Worm (Caenorhabditis elegans) whole organism, early embryonic: ENCODE data around the gene H06I04.3.

ENCODE experiments used
- B0310.2 ChIP-seq: sonication (generic microtip); optimal IDR thresholded peaks from 2 replicates; lab custom pipeline; 2016; ENCODE audit warnings: mild to moderate bottlenecking, missing genetic modification characterization, missing compliant biosample characterization
- F13C5.2 ChIP-seq: sonication (generic microtip); optimal IDR thresholded peaks from 2 replicates; lab custom pipeline; 2017; ENCODE audit warnings: mild to moderate bottlenecking, missing genetic modification characterization, inconsistent platforms, missing compliant biosample characterization
- aly-1 ChIP-seq: sonication (generic microtip); optimal IDR thresholded peaks from 2 replicates; lab custom pipeline; 2016; ENCODE audit warnings: missing genetic modification characterization, missing compliant biosample characterization
- ama-1 ChIP-seq: fragments of 150-350 bp; optimal IDR thresholded peaks from 2 replicates; lab custom pipeline; 2014
- ceh-13 ChIP-seq: fragments of 200-800 bp; sonication (Bioruptor generic); optimal IDR thresholded peaks from 2 replicates; lab custom pipeline; 2018; ENCODE audit warnings: mild to moderate bottlenecking, missing genetic modification characterization, missing compliant biosample characterization
- ceh-36 ChIP-seq: sonication (generic microtip); optimal IDR thresholded peaks from 2 replicates; lab custom pipeline; 2016; ENCODE audit warnings: missing genetic modification characterization, inconsistent platforms, missing compliant biosample characterization
- ets-7 ChIP-seq: sonication (generic microtip); optimal IDR thresholded peaks from 2 replicates; lab custom pipeline; 2016; ENCODE audit warnings: missing genotype, missing genetic modification characterization, missing compliant biosample characterization
- flt-1 ChIP-seq: fragments of 200-800 bp; sonication (Bioruptor generic); IDR thresholded peaks from 2 replicates; pipeline ENCODE4 v1.3.6; 2022; ENCODE audit warnings: missing genetic modification characterization, missing compliant biosample characterization
- hmbx-1 ChIP-seq: sonication (generic microtip); optimal IDR thresholded peaks from 2 replicates; lab custom pipeline; 2016; ENCODE audit warnings: mild to moderate bottlenecking, missing genetic modification characterization, missing compliant biosample characterization
- hmg-4 ChIP-seq: fragments of 200-800 bp; sonication (Bioruptor generic); optimal IDR thresholded peaks from 2 replicates; lab custom pipeline; 2018; ENCODE audit warnings: mild to moderate bottlenecking, missing genetic modification characterization, missing compliant biosample characterization
- hnd-1 ChIP-seq: sonication (generic microtip); optimal IDR thresholded peaks from 2 replicates; lab custom pipeline; 2016; ENCODE audit warnings: missing genetic modification characterization, missing compliant biosample characterization
- pes-1 ChIP-seq: fragments of 200-800 bp; sonication (Bioruptor generic); IDR thresholded peaks from 2 replicates; pipeline ENCODE4 v1.3.6; 2022; ENCODE audit warnings: missing genetic modification reagents, missing genetic modification characterization, missing compliant biosample characterization
- scrt-1 ChIP-seq: fragments of 200-800 bp; sonication (Bioruptor generic); IDR thresholded peaks from 2 replicates; pipeline ENCODE4 v1.3.6; 2022; ENCODE audit warnings: missing genetic modification characterization, missing compliant biosample characterization
- sea-1 ChIP-seq: fragments of 200-800 bp; sonication (Bioruptor generic); conservative IDR thresholded peaks from 2 replicates; pipeline ENCODE4 v1.3.6; 2022; ENCODE audit warnings: missing genetic modification characterization, missing compliant biosample characterization
- tbx-11 ChIP-seq: fragments of 200-800 bp; sonication (Bioruptor generic); IDR thresholded peaks from 2 replicates; pipeline ENCODE4 v1.3.6; 2022; ENCODE audit warnings: missing genetic modification characterization, missing compliant biosample characterization
- tbx-37 ChIP-seq: fragments of 200-800 bp; sonication (Bioruptor generic); conservative IDR thresholded peaks from 2 replicates; pipeline ENCODE4 v1.3.6; 2022; ENCODE audit warnings: missing genetic modification reagents, missing genetic modification characterization, missing compliant biosample characterization
- tra-4 ChIP-seq: sonication (generic microtip); optimal IDR thresholded peaks from 2 replicates; lab custom pipeline; 2017; ENCODE audit warnings: missing genetic modification characterization, missing compliant biosample characterization

The H06I04.3 gene

DNA sequence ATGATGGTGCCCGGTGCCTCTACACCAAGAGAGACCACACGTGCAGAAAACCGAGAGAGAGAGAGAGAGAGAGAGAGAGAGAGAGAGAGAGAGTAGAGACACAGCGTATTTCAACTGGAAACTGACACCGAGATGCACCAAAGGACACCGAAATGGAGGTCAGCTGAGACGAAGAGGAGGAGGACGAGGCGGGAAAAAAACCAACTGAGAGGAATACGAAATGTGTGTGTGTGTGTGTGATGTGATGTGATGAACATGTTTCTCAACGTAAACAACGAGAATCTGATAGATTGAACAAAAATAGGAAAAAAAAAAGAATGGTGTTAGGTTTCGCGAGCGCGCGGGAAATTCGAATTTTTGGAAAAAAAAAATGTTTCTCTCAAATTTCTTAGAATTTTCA is 33.0 kb upstream of the H06I04.3 start:
- TF ChIP-seq F13C5.2 (tag; lab: Kevin White, UChicago) (no peak), pes-1 (GFP tag; lab: Robert Waterston, UW) (no peak), hmg-4 (GFP tag; lab: Kevin White, UChicago) (no peak), ceh-13 (GFP tag; lab: Kevin White, UChicago) (no peak), scrt-1 (no peak), sea-1 (GFP tag; lab: Robert Waterston, UW) (no peak), hmbx-1 (tag; lab: Kevin White, UChicago) (no peak)

DNA sequence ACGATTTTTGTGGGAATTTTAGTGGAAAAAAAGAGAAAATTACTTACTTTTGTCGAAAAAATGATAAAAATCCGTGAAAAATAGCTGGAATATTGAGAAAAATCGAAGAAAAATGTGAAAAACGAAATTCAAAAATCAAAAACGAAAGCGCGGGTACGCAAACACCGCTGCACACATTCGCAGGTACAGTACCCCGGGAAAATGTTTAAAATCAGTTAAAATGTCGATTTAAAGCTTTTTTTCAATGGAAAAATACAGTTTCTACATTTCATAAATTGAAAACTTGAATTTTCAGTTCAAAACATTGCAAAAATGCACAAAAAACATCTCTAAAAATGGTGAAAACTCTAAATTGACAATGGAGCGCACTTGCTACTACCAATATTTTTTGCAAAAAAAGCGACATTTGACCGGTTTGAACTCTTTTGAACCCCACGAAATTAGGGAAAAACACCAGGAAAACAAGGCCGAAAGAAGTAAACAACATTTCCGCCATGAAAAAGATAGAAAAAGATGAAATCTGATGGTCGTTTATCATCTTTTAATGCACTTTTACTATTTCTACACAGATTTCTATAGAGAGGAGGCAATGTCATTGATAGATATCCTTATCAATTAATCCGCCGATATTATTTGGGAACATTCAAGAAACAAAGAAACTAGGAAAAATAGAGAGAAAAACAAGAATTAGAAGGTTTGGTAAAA is 29.4 kb upstream of the H06I04.3 start, which contains the start of gene daf-2:
TSS of gene daf-2 (minus strand) at position 112 of the 705 bp plus-strand sequence.
- TF ChIP-seq aly-1 (tag; lab: Kevin White, UChicago), result no peak
- no peak for TF ChIP-seq ceh-36 (tag; lab: Kevin White, UChicago)
- TF ChIP-seq tbx-11, result no peak
- no peak for TF ChIP-seq pes-1 (GFP tag; lab: Robert Waterston, UW)
- no peak for TF ChIP-seq tbx-37
- TF ChIP-seq hmbx-1 (tag; lab: Kevin White, UChicago), result no peak
- TF ChIP-seq flt-1 (GFP tag; lab: Robert Waterston, UW), result no peak
- no peak for TF ChIP-seq tra-4 (tag; lab: Kevin White, UChicago)
- no peak for TF ChIP-seq B0310.2 (tag; lab: Kevin White, UChicago)
- TF ChIP-seq scrt-1, result no peak
- no peak for TF ChIP-seq hnd-1 (tag; lab: Kevin White, UChicago)
- TF ChIP-seq ama-1 (lab: Kevin White, UChicago), result no peak
- TF ChIP-seq F13C5.2 (tag; lab: Kevin White, UChicago), result no peak
- TF ChIP-seq ceh-13 (GFP tag; lab: Kevin White, UChicago), result no peak
- no peak for TF ChIP-seq ets-7 (tag; lab: Kevin White, UChicago)
- no peak for TF ChIP-seq hmg-4 (GFP tag; lab: Kevin White, UChicago)
- TF ChIP-seq sea-1 (GFP tag; lab: Robert Waterston, UW), result no peak

DNA sequence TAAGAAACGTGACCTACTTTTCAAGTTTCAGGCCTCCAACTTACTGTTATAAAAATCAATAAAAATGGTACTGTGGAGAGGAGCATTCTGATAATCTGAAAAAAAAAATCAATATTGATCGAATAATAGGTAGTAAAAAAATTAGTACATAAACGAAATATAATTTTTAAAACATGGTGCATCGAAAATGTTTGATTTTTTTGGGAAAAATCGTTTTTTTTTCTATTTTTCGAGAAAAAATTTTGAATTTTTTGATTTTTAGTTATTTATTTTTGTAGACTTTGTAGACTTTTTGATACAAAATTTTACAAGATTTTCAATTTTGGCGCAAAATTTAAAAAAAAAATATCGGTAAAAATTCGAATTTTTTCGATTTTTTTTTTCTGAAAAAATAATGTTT is 23.3 kb upstream of the H06I04.3 start, which contains the start of gene cutl-25:
TSS of gene cutl-25 (minus strand) at position 101 of the 400 bp plus-strand sequence.
- no peak for TF ChIP-seq sea-1 (GFP tag; lab: Robert Waterston, UW)
- TF ChIP-seq hnd-1 (tag; lab: Kevin White, UChicago), result no peak
- TF ChIP-seq tbx-11, result no peak
- TF ChIP-seq aly-1 (tag; lab: Kevin White, UChicago), result no peak
- TF ChIP-seq B0310.2 (tag; lab: Kevin White, UChicago), result no peak
- no peak for TF ChIP-seq ceh-13 (GFP tag; lab: Kevin White, UChicago)
- no peak for TF ChIP-seq hmbx-1 (tag; lab: Kevin White, UChicago)
- no peak for TF ChIP-seq flt-1 (GFP tag; lab: Robert Waterston, UW)
- TF ChIP-seq tbx-37, result no peak
- TF ChIP-seq pes-1 (GFP tag; lab: Robert Waterston, UW), result no peak
- no peak for TF ChIP-seq ceh-36 (tag; lab: Kevin White, UChicago)
- no peak for TF ChIP-seq scrt-1
- no peak for TF ChIP-seq hmg-4 (GFP tag; lab: Kevin White, UChicago)
- no peak for TF ChIP-seq ets-7 (tag; lab: Kevin White, UChicago)
- TF ChIP-seq tra-4 (tag; lab: Kevin White, UChicago), result no peak
- no peak for TF ChIP-seq F13C5.2 (tag; lab: Kevin White, UChicago)

DNA sequence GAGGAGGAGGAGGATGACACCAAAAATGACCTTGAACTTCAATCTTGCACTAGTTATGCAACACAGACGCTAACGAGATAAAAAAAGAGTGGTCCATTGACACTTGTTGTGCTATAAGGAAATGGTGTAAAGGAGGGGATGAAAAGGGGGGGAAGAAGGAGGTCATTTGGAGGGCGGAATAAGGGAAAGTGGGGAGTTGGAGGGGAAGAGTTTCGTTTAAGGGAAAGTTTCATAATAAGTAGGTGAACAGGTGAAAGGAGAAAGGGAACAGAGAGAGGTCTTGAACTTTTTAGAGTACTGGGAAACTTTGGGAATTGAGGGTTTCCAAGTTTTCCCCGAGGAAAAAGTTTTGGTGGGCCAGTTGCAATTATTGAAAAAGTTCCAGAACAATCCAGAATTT is 22.4 kb upstream of the H06I04.3 start:
- no peak for TF ChIP-seq hmg-4 (GFP tag; lab: Kevin White, UChicago)
- TF ChIP-seq ama-1 (lab: Kevin White, UChicago), result no peak
- TF ChIP-seq B0310.2 (tag; lab: Kevin White, UChicago), result no peak
- TF ChIP-seq hmbx-1 (tag; lab: Kevin White, UChicago), result no peak
- TF ChIP-seq ceh-36 (tag; lab: Kevin White, UChicago), result no peak
- no peak for TF ChIP-seq F13C5.2 (tag; lab: Kevin White, UChicago)
- no peak for TF ChIP-seq tbx-37
- TF ChIP-seq pes-1 (GFP tag; lab: Robert Waterston, UW), result no peak
- no peak for TF ChIP-seq ceh-13 (GFP tag; lab: Kevin White, UChicago)
- TF ChIP-seq sea-1 (GFP tag; lab: Robert Waterston, UW), result no peak
- TF ChIP-seq tra-4 (tag; lab: Kevin White, UChicago), result no peak

DNA sequence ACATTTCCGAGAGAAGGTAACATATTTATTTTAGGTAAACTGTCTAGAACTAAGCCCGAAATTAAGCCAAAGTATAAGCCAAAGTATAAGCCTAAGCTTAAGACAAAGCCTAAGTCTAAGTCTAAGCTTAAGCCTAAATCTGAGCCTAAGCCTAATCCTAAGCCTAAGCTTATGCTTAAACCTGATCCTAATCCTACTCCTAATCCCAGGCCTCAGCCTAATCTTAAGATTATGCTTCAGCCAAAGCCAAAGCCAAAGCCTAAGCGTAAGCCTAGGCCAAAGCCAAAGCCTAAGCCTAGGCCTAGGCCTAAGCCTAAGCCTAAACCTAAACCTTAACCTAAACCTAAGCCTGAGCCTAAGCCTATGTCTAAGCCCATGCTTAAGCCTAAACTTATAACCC is 14.4 kb upstream of the H06I04.3 start:
- TF ChIP-seq hmbx-1 (tag; lab: Kevin White, UChicago) (no peak), tbx-11 (no peak), hmg-4 (GFP tag; lab: Kevin White, UChicago) (no peak), ceh-36 (tag; lab: Kevin White, UChicago) (peak; percentile 91), ceh-13 (GFP tag; lab: Kevin White, UChicago) (no peak)

DNA sequence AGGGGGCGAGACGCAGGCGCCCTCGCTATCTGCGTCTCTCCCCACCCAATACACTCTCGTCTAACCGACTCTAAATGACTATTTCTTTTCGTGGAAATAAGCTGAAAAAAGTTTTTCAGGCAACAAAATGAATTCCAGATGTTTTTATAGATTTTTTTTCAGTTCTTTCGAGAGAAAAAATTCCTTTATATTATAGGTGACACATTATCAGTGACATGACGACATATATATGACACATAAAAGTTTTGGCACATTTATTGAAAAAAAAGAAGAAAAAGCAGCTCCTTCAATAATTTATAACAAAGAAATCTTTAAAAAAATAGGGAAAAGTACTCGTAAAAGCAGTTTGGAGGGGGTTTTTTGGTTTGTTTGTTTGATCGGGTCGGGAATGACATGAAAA is 10.1 kb upstream of the H06I04.3 start, which contains the start of gene fipr-29:
TSS of gene fipr-29 (minus strand) at position 101 of the 400 bp plus-strand sequence.
- TF ChIP-seq tbx-37, result no peak
- no peak for TF ChIP-seq flt-1 (GFP tag; lab: Robert Waterston, UW)
- no peak for TF ChIP-seq sea-1 (GFP tag; lab: Robert Waterston, UW)
- TF ChIP-seq B0310.2 (tag; lab: Kevin White, UChicago), result no peak
- no peak for TF ChIP-seq hmg-4 (GFP tag; lab: Kevin White, UChicago)
- no peak for TF ChIP-seq tra-4 (tag; lab: Kevin White, UChicago)
- no peak for TF ChIP-seq F13C5.2 (tag; lab: Kevin White, UChicago)
- no peak for TF ChIP-seq hnd-1 (tag; lab: Kevin White, UChicago)
- no peak for TF ChIP-seq ets-7 (tag; lab: Kevin White, UChicago)
- no peak for TF ChIP-seq scrt-1
- TF ChIP-seq aly-1 (tag; lab: Kevin White, UChicago), result no peak
- TF ChIP-seq ceh-13 (GFP tag; lab: Kevin White, UChicago), result no peak
- no peak for TF ChIP-seq pes-1 (GFP tag; lab: Robert Waterston, UW)
- TF ChIP-seq hmbx-1 (tag; lab: Kevin White, UChicago), result no peak
- TF ChIP-seq ceh-36 (tag; lab: Kevin White, UChicago), result no peak
- no peak for TF ChIP-seq tbx-11
- TF ChIP-seq ama-1 (lab: Kevin White, UChicago), result no peak
